Worm (Caenorhabditis elegans) whole organism, early embryonic: ENCODE measurements around the gene pfs-2.
A peak's percentile ranks its signal among the peaks of the same experiment; 100 is the strongest.

Source experiments
- B0310.2 ChIP-seq: sonication (generic microtip); optimal IDR thresholded peaks from 2 replicates; lab custom pipeline; 2016; ENCODE audit warnings: mild to moderate bottlenecking, missing genetic modification characterization, missing compliant biosample characterization
- F13C5.2 ChIP-seq: sonication (generic microtip); optimal IDR thresholded peaks from 2 replicates; lab custom pipeline; 2017; ENCODE audit warnings: mild to moderate bottlenecking, missing genetic modification characterization, inconsistent platforms, missing compliant biosample characterization
- aly-1 ChIP-seq: sonication (generic microtip); optimal IDR thresholded peaks from 2 replicates; lab custom pipeline; 2016; ENCODE audit warnings: missing genetic modification characterization, missing compliant biosample characterization
- ama-1 ChIP-seq: fragments of 150-350 bp; optimal IDR thresholded peaks from 2 replicates; lab custom pipeline; 2014
- ceh-13 ChIP-seq: fragments of 200-800 bp; sonication (Bioruptor generic); optimal IDR thresholded peaks from 2 replicates; lab custom pipeline; 2018; ENCODE audit warnings: mild to moderate bottlenecking, missing genetic modification characterization, missing compliant biosample characterization
- ceh-36 ChIP-seq: sonication (generic microtip); optimal IDR thresholded peaks from 2 replicates; lab custom pipeline; 2016; ENCODE audit warnings: missing genetic modification characterization, inconsistent platforms, missing compliant biosample characterization
- ets-7 ChIP-seq: sonication (generic microtip); optimal IDR thresholded peaks from 2 replicates; lab custom pipeline; 2016; ENCODE audit warnings: missing genotype, missing genetic modification characterization, missing compliant biosample characterization
- flt-1 ChIP-seq: fragments of 200-800 bp; sonication (Bioruptor generic); IDR thresholded peaks from 2 replicates; pipeline ENCODE4 v1.3.6; 2022; ENCODE audit warnings: missing genetic modification characterization, missing compliant biosample characterization
- hmbx-1 ChIP-seq: sonication (generic microtip); optimal IDR thresholded peaks from 2 replicates; lab custom pipeline; 2016; ENCODE audit warnings: mild to moderate bottlenecking, missing genetic modification characterization, missing compliant biosample characterization
- hmg-4 ChIP-seq: fragments of 200-800 bp; sonication (Bioruptor generic); optimal IDR thresholded peaks from 2 replicates; lab custom pipeline; 2018; ENCODE audit warnings: mild to moderate bottlenecking, missing genetic modification characterization, missing compliant biosample characterization
- hnd-1 ChIP-seq: sonication (generic microtip); optimal IDR thresholded peaks from 2 replicates; lab custom pipeline; 2016; ENCODE audit warnings: missing genetic modification characterization, missing compliant biosample characterization
- pes-1 ChIP-seq: fragments of 200-800 bp; sonication (Bioruptor generic); IDR thresholded peaks from 2 replicates; pipeline ENCODE4 v1.3.6; 2022; ENCODE audit warnings: missing genetic modification reagents, missing genetic modification characterization, missing compliant biosample characterization
- scrt-1 ChIP-seq: fragments of 200-800 bp; sonication (Bioruptor generic); IDR thresholded peaks from 2 replicates; pipeline ENCODE4 v1.3.6; 2022; ENCODE audit warnings: missing genetic modification characterization, missing compliant biosample characterization
- sea-1 ChIP-seq: fragments of 200-800 bp; sonication (Bioruptor generic); conservative IDR thresholded peaks from 2 replicates; pipeline ENCODE4 v1.3.6; 2022; ENCODE audit warnings: missing genetic modification characterization, missing compliant biosample characterization
- tbx-11 ChIP-seq: fragments of 200-800 bp; sonication (Bioruptor generic); IDR thresholded peaks from 2 replicates; pipeline ENCODE4 v1.3.6; 2022; ENCODE audit warnings: missing genetic modification characterization, missing compliant biosample characterization
- tbx-37 ChIP-seq: fragments of 200-800 bp; sonication (Bioruptor generic); conservative IDR thresholded peaks from 2 replicates; pipeline ENCODE4 v1.3.6; 2022; ENCODE audit warnings: missing genetic modification reagents, missing genetic modification characterization, missing compliant biosample characterization
- tra-4 ChIP-seq: sonication (generic microtip); optimal IDR thresholded peaks from 2 replicates; lab custom pipeline; 2017; ENCODE audit warnings: missing genetic modification characterization, missing compliant biosample characterization

pfs-2 gene

ce11 chrII:14357936-14358416 is at the start of gene pfs-2, which contains the start of gene agl-1:
Gene pfs-2 (plus strand): TSS chrII:14358366.
Gene agl-1 (minus strand): TSS chrII:14358113.
- TF ChIP-seq ama-1 (lab: Kevin White, UChicago), result no peak
- TF ChIP-seq tbx-37 (GFP tag; lab: Robert Waterston, UW), result no peak
- TF ChIP-seq flt-1 (GFP tag; lab: Robert Waterston, UW), result 0 out of 2 replicates have a peak, but pooled peaks have one; percentile 47
- TF ChIP-seq hnd-1 (tag; lab: Kevin White, UChicago), result no peak
- no peak for TF ChIP-seq hmbx-1 (tag; lab: Kevin White, UChicago)
- TF ChIP-seq sea-1 (GFP tag; lab: Robert Waterston, UW), result 0 out of 2 replicates have a peak, but pooled peaks have one; percentile 12
- peak; percentile 66 for TF ChIP-seq F13C5.2 (tag; lab: Kevin White, UChicago)
- TF ChIP-seq ceh-13 (GFP tag; lab: Kevin White, UChicago), result no peak
- TF ChIP-seq scrt-1, result 0 out of 2 replicates have a peak, but pooled peaks have one; percentile 52
- peak; percentile 59 for TF ChIP-seq pes-1
- no peak for TF ChIP-seq B0310.2 (tag; lab: Kevin White, UChicago)

DNA sequence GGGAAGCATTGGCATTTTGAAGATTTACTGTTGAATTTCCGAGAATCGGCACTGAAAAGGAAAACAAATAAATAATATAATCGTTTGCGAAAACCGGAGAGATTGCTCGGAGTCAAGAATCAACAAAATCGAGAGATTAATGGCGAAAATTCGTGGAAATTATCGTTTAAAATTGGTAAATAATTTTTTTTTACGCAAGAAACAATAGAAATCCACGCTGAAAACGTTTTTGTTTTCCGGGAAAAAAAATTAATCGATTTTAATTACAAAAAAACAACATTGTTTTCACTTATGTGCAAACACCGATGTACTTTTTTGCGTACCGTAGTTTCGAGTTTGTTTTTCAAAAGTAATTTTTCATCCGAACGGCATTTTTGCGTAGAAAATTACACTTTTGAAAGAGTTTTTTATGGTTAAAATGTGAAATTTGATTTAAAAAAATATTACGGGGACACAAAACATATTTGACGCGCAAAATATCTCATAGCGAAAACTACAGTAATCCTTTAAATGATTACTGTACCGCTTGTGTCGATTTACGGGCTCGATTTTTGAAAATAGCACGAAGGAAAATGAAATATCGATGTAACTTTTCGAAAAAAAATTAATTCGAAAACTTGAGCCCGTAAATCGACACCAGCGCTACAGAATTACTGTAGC is 47.3 kb upstream of the pfs-2 start, which contains the start of gene ctl-3:
ctl-3 (minus strand) TSS at position 51 of the 660 bp plus-strand sequence.
- TF ChIP-seq scrt-1 (no peak), ceh-36 (no peak), sea-1 (GFP tag; lab: Robert Waterston, UW) (no peak), F13C5.2 (tag; lab: Kevin White, UChicago) (no peak), tbx-37 (GFP tag; lab: Robert Waterston, UW) (no peak), ceh-13 (GFP tag; lab: Kevin White, UChicago) (no peak), B0310.2 (tag; lab: Kevin White, UChicago) (no peak), flt-1 (GFP tag; lab: Robert Waterston, UW) (no peak), tbx-11 (GFP tag; lab: Robert Waterston, UW) (no peak), aly-1 (tag; lab: Kevin White, UChicago) (no peak), ama-1 (lab: Kevin White, UChicago) (no peak), tra-4 (tag; lab: Kevin White, UChicago) (no peak), hmg-4 (GFP tag; lab: Kevin White, UChicago) (no peak), hnd-1 (tag; lab: Kevin White, UChicago) (no peak), ets-7 (no peak), pes-1 (no peak), hmbx-1 (tag; lab: Kevin White, UChicago) (no peak)

DNA sequence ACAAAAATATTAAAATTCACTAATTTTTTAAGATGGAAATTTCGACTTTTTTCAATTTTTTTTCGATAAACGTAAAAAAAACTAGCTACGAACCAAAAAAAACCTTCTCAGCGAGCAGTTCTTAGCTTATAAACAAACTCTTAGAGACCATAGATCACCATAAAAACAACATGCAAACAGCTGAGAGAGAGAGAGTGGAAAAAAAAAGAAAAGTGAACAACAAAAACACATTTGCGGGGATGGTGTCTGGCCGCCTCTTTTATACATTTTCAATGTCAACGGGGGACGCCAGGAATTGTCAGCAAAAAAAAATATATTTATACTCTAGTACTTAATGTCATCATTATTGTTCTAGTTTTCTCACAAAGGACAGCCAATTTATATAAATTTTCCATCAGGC is 46.6 kb upstream of the pfs-2 start:
- no peak for TF ChIP-seq tbx-11 (GFP tag; lab: Robert Waterston, UW)
- no peak for TF ChIP-seq ama-1 (lab: Kevin White, UChicago)
- TF ChIP-seq B0310.2 (tag; lab: Kevin White, UChicago), result no peak
- no peak for TF ChIP-seq pes-1
- no peak for TF ChIP-seq ceh-36
- no peak for TF ChIP-seq hnd-1 (tag; lab: Kevin White, UChicago)
- no peak for TF ChIP-seq F13C5.2 (tag; lab: Kevin White, UChicago)
- no peak for TF ChIP-seq ceh-13 (GFP tag; lab: Kevin White, UChicago)
- TF ChIP-seq hmbx-1 (tag; lab: Kevin White, UChicago), result no peak
- no peak for TF ChIP-seq flt-1 (GFP tag; lab: Robert Waterston, UW)
- no peak for TF ChIP-seq sea-1 (GFP tag; lab: Robert Waterston, UW)
- no peak for TF ChIP-seq hmg-4 (GFP tag; lab: Kevin White, UChicago)
- TF ChIP-seq tbx-37 (GFP tag; lab: Robert Waterston, UW), result no peak
- no peak for TF ChIP-seq ets-7
- no peak for TF ChIP-seq aly-1 (tag; lab: Kevin White, UChicago)
- no peak for TF ChIP-seq scrt-1
- TF ChIP-seq tra-4 (tag; lab: Kevin White, UChicago), result no peak

- no peak for TF ChIP-seq aly-1 (tag; lab: Kevin White, UChicago)
- no peak for TF ChIP-seq flt-1 (GFP tag; lab: Robert Waterston, UW)
- no peak for TF ChIP-seq tbx-11 (GFP tag; lab: Robert Waterston, UW)
- TF ChIP-seq B0310.2 (tag; lab: Kevin White, UChicago), result no peak
- TF ChIP-seq pes-1, result no peak
- TF ChIP-seq ceh-13 (GFP tag; lab: Kevin White, UChicago), result no peak
- TF ChIP-seq ceh-36, result no peak
- no peak for TF ChIP-seq tbx-37 (GFP tag; lab: Robert Waterston, UW)
- TF ChIP-seq hmbx-1 (tag; lab: Kevin White, UChicago), result no peak
- no peak for TF ChIP-seq hmg-4 (GFP tag; lab: Kevin White, UChicago)
- no peak for TF ChIP-seq sea-1 (GFP tag; lab: Robert Waterston, UW)
Observed at ce11 chrII:14312182-14312581, 46.0 kb upstream of the pfs-2 start.

DNA sequence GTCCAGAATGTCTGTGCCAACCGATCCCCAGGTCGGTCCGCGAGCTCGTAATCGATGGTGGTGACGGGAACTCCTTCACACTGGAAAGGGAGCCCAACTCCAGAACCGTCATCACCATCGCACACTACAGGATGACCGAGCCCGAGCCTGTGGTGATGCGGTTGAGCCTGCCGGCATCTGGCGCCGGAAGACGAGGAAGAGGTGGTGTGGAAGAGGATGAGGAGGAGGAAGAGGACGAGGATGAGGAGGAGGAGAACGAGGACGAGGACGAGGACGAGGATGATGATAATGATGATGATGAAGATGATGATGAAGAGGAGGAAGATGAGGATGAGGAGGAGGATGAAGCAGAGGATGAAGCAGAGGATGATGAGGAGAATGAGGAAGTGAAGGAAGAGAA is 40.1 kb upstream of the pfs-2 start, which contains the start of gene Y54G11A.14:
Y54G11A.14 (plus strand) TSS at position 132 of the 400 bp plus-strand sequence.
- TF ChIP-seq tra-4 (tag; lab: Kevin White, UChicago) (no peak), tbx-37 (GFP tag; lab: Robert Waterston, UW) (no peak), B0310.2 (tag; lab: Kevin White, UChicago) (no peak), sea-1 (GFP tag; lab: Robert Waterston, UW) (no peak), hmbx-1 (tag; lab: Kevin White, UChicago) (no peak), ama-1 (lab: Kevin White, UChicago) (no peak), F13C5.2 (tag; lab: Kevin White, UChicago) (no peak), ets-7 (no peak), pes-1 (no peak), scrt-1 (no peak), hmg-4 (GFP tag; lab: Kevin White, UChicago) (no peak), ceh-36 (no peak)

ce11 chrII:14319227-14319626 is 38.9 kb upstream of the pfs-2 start:
- TF ChIP-seq hmg-4 (GFP tag; lab: Kevin White, UChicago) (no peak), flt-1 (GFP tag; lab: Robert Waterston, UW) (no peak), hnd-1 (tag; lab: Kevin White, UChicago) (no peak), tbx-37 (GFP tag; lab: Robert Waterston, UW) (no peak), sea-1 (GFP tag; lab: Robert Waterston, UW) (no peak), B0310.2 (tag; lab: Kevin White, UChicago) (no peak), ceh-13 (GFP tag; lab: Kevin White, UChicago) (no peak), tra-4 (tag; lab: Kevin White, UChicago) (no peak), tbx-11 (GFP tag; lab: Robert Waterston, UW) (no peak), ceh-36 (no peak), hmbx-1 (tag; lab: Kevin White, UChicago) (no peak), scrt-1 (no peak)
